Fruit fly (Drosophila melanogaster) whole organism, pupa: Measurements from ENCODE around the gene Mur89F.

Source experiments
- CG10348 ChIP-seq: fragments of 200-800 bp; sonication (Bioruptor generic); IDR thresholded peaks from 2 replicates; pipeline ENCODE4 v1.3.6; 2022; ENCODE audit warnings: missing biosample characterization, missing genetic modification characterization
- CG12605 ChIP-seq: fragments of 200-800 bp; sonication (Bioruptor generic); IDR thresholded peaks from 2 replicates; pipeline ENCODE4 v1.3.6; 2022; ENCODE audit warnings: missing biosample characterization, missing genetic modification characterization
- CG13204 ChIP-seq: fragments of 200-800 bp; sonication (Bioruptor generic); optimal IDR thresholded peaks from 2 replicates; lab custom pipeline; 2018; ENCODE audit warnings: missing biosample characterization, mild to moderate bottlenecking, missing genetic modification characterization, moderate library complexity
- CG17806 ChIP-seq: fragments of 200-800 bp; sonication (Bioruptor generic); optimal IDR thresholded peaks from 2 replicates; lab custom pipeline; 2018; ENCODE audit warnings: missing biosample characterization, mild to moderate bottlenecking, missing genetic modification characterization, moderate library complexity
- CG32121 ChIP-seq: fragments of 200-800 bp; sonication (Bioruptor generic); IDR thresholded peaks from 2 replicates; pipeline ENCODE4 v1.3.6; 2022; ENCODE audit warnings: missing biosample characterization, missing genetic modification characterization
- CG34367 ChIP-seq: fragments of 200-800 bp; sonication (Bioruptor generic); optimal IDR thresholded peaks from 2 replicates; lab custom pipeline; 2018; ENCODE audit warnings: missing biosample characterization, mild to moderate bottlenecking, missing genetic modification characterization
- CG4496 ChIP-seq: fragments of 200-800 bp; sonication (Bioruptor generic); IDR thresholded peaks from 3 replicates; pipeline ENCODE4 v1.3.6; 2022; ENCODE audit warnings: missing biosample characterization, missing genetic modification characterization
- CG8301 ChIP-seq: fragments of 200-800 bp; sonication (Bioruptor generic); optimal IDR thresholded peaks from 2 replicates; lab custom pipeline; 2018; ENCODE audit warnings: missing biosample characterization, mild to moderate bottlenecking, missing genetic modification characterization
- CG9948 ChIP-seq: fragments of 200-800 bp; sonication (Bioruptor generic); optimal IDR thresholded peaks from 2 replicates; lab custom pipeline; 2018; ENCODE audit warnings: missing biosample characterization, mild to moderate bottlenecking, missing genetic modification characterization, moderate library complexity
- EcR ChIP-seq: fragments of 200-800 bp; sonication (Bioruptor generic); optimal IDR thresholded peaks from 3 replicates; lab custom pipeline; 2019; ENCODE audit warnings: missing biosample characterization, missing genetic modification characterization, mild to moderate bottlenecking, moderate library complexity, missing genetic modification reagents
- Ets98B ChIP-seq: fragments of 200-800 bp; sonication (Bioruptor generic); IDR thresholded peaks from 2 replicates; pipeline ENCODE4 v1.3.6; 2022; ENCODE audit warnings: missing biosample characterization, missing genetic modification characterization
- Pif1A ChIP-seq: fragments of 200-800 bp; sonication (Bioruptor generic); optimal IDR thresholded peaks from 3 replicates; lab custom pipeline; 2016; ENCODE audit warnings: missing biosample characterization, missing genetic modification characterization
- Pif1B ChIP-seq: fragments of 200-800 bp; sonication (Bioruptor generic); optimal IDR thresholded peaks from 3 replicates; lab custom pipeline; 2016; ENCODE audit warnings: missing biosample characterization, missing genetic modification characterization
- rn ChIP-seq: fragments of 200-800 bp; sonication (Bioruptor generic); IDR thresholded peaks from 2 replicates; pipeline ENCODE4 v1.3.6; 2022; ENCODE audit warnings: missing biosample characterization, missing genetic modification characterization

Mur89F gene

dm6 chr3R:17108881-17109280, 93.0 kb downstream of the Mur89F start:
- no peak for TF ChIP-seq CG10348 (GFP tag; lab: Robert Waterston, UW)
- TF ChIP-seq rn (GFP tag; lab: Robert Waterston, UW): no peak
- TF ChIP-seq Pif1B (GFP tag; lab: Kevin White, UChicago): no peak
- no peak for TF ChIP-seq CG13204
- no peak for TF ChIP-seq CG9948 (tag; lab: Kevin White, UChicago)
- TF ChIP-seq Pif1A: no peak
- TF ChIP-seq CG32121 (GFP tag; lab: Robert Waterston, UW): no peak
- no peak for TF ChIP-seq CG12605 (GFP tag; lab: Robert Waterston, UW)
- no peak for TF ChIP-seq EcR (GFP tag; lab: Kevin White, UChicago)
- TF ChIP-seq Ets98B (GFP tag; lab: Robert Waterston, UW): no peak
- TF ChIP-seq CG17806: no peak
- no peak for TF ChIP-seq CG4496 (GFP tag; lab: Robert Waterston, UW)
- TF ChIP-seq CG34367 (tag; lab: Kevin White, UChicago): no peak
- TF ChIP-seq CG8301 (tag; lab: Kevin White, UChicago): no peak
